Fruit fly (Drosophila melanogaster): ENCODE data around the gene CG12375.

CG12375 gene

DNA sequence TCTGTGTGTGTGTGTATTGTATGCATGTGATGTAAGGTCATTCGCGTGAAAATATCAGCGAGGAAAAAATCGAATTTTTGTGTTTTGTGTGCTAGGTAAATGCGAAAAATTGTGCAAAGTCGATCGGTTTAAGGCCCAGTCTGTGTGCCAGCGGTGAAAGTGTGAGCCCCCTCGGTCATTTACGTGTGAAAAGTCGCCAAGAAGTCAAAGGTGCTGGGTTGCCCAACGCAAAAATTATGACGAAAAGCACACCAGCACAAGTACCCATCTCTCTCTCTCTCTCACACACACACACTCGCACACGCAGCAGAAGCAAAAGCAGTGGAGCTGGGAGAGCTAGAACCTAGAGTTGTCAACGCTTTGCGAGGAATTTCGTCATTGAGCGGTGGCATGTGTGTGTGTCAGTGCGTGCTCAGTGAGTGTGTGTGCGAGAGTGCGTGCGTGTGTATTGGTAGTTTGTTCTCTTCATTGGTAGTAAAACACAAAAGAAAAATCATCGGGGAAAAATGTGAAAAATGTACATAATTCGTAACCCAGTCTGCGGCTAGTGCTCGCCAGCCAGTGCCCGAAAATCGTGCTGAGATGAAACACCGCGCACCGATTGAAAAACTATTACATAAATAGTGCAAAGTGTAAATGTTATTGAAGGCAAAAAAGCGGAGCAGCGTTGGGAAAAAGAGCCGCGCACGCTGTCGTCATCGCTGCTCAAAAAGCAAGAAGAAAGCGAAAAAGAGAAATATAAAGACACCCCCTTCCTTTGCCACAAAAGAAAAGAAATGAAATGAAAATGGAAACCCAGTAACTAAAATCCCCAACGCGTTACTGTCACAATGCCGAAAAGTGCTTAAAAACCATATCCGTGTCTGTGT, 43.0 kb downstream of the CG12375 start (continued):
- TF ChIP-seq zen (tag; optimal IDR thresholded peaks at IDR 0.05) (no peak), CG3281 (GFP tag; optimal IDR thresholded peaks at IDR 0.05) (no peak), D19B (GFP tag; optimal IDR thresholded peaks at IDR 0.05) (no peak), CG17186 (GFP tag; optimal IDR thresholded peaks at IDR 0.05) (no peak), ems (GFP tag; optimal IDR thresholded peaks at IDR 0.05) (no peak), CG4282 (GFP tag; optimal IDR thresholded peaks at IDR 0.05) (no peak), Tbp (GFP tag; optimal IDR thresholded peaks at IDR 0.05) (no peak), CG6272 (GFP tag; IDR thresholded peaks at IDR 0.05) (no peak), sd (tag; optimal IDR thresholded peaks at IDR 0.05) (peak; percentile 99), CG7928 (GFP tag; optimal IDR thresholded peaks at IDR 0.05) (no peak), CG4360 (GFP tag; IDR thresholded peaks at IDR 0.05) (no peak; the same call in 1 of the 2 replicates), CG16813 (GFP tag; IDR thresholded peaks at IDR 0.05; ENCODE audit: partially characterized antibody) (no peak), gt (GFP tag; IDR thresholded peaks at IDR 0.05) (no peak), ash1 (GFP tag; optimal IDR thresholded peaks at IDR 0.05) (peak; percentile 43), ab (GFP tag; optimal IDR thresholded peaks at IDR 0.05) (no peak), CG43689 (GFP tag; IDR thresholded peaks at IDR 0.05) (no peak), CG30403 (GFP tag; optimal IDR thresholded peaks at IDR 0.05) (no peak), CG10979 (tag; optimal IDR thresholded peaks at IDR 0.05) (no peak), CG10209 (GFP tag; optimal IDR thresholded peaks at IDR 0.05) (no peak), so (GFP tag; IDR thresholded peaks at IDR 0.05) (peak; percentile 43; the same call in 1 of the 3 replicates), Lim3 (GFP tag; IDR thresholded peaks at IDR 0.05) (no peak), Hmx (GFP tag; optimal IDR thresholded peaks at IDR 0.05) (no peak), br (optimal IDR thresholded peaks at IDR 0.05) (no peak), Gsc (GFP tag; IDR thresholded peaks at IDR 0.05) (no peak), p53 (GFP tag; optimal IDR thresholded peaks at IDR 0.05) (no peak), CG1792 (GFP tag; optimal IDR thresholded peaks at IDR 0.05) (no peak), z (GFP tag; IDR thresholded peaks at IDR 0.05) (no peak; the same call in 2 of the 3 replicates), crp (GFP tag; optimal IDR thresholded peaks at IDR 0.05) (no peak), tup (GFP tag; optimal IDR thresholded peaks at IDR 0.05) (no peak), CG17385 (GFP tag; optimal IDR thresholded peaks at IDR 0.05) (no peak), lbe (GFP tag; optimal IDR thresholded peaks at IDR 0.05) (no peak), Atf6 (GFP tag; IDR thresholded peaks at IDR 0.05) (0 out of 2 replicates have a peak, but pooled peaks have one; percentile 11), CG12769 (tag; optimal IDR thresholded peaks at IDR 0.05) (peak; percentile 77), Dref (GFP tag; IDR thresholded peaks at IDR 0.05) (no peak), inv (GFP tag; IDR thresholded peaks at IDR 0.05; ENCODE audit: partially characterized antibody) (no peak), dan (GFP tag; IDR thresholded peaks at IDR 0.05) (no peak), Opbp (GFP tag; IDR thresholded peaks at IDR 0.05; ENCODE audit: partially characterized antibody) (peak; percentile 50; the same call in 1 of the 3 replicates), CG2712 (tag; optimal IDR thresholded peaks at IDR 0.05) (no peak), dm (GFP tag; optimal IDR thresholded peaks at IDR 0.05) (no peak), tgo (GFP tag; IDR thresholded peaks at IDR 0.05) (no peak), CG12659 (GFP tag; optimal IDR thresholded peaks at IDR 0.05) (no peak), bowl (GFP tag; IDR thresholded peaks at IDR 0.05) (no peak), CG8388 (GFP tag; optimal IDR thresholded peaks at IDR 0.05) (no peak), CG2889 (GFP tag; IDR thresholded peaks at IDR 0.05) (no peak), zf30C (GFP tag; optimal IDR thresholded peaks at IDR 0.05) (no peak), CG7357 (GFP tag; IDR thresholded peaks at IDR 0.05) (no peak), CG8281 (tag; optimal IDR thresholded peaks at IDR 0.05) (no peak), CG5953 (GFP tag; IDR thresholded peaks at IDR 0.05) (no peak), CG12236 (GFP tag; optimal IDR thresholded peaks at IDR 0.05) (no peak), Sry-δ (GFP tag; optimal IDR thresholded peaks at IDR 0.05) (no peak)
